Fruit fly (Drosophila melanogaster): ENCODE measurements around the gene salt.
A peak's percentile ranks its signal among the peaks of the same experiment; 100 is the strongest.

salt gene

DNA sequence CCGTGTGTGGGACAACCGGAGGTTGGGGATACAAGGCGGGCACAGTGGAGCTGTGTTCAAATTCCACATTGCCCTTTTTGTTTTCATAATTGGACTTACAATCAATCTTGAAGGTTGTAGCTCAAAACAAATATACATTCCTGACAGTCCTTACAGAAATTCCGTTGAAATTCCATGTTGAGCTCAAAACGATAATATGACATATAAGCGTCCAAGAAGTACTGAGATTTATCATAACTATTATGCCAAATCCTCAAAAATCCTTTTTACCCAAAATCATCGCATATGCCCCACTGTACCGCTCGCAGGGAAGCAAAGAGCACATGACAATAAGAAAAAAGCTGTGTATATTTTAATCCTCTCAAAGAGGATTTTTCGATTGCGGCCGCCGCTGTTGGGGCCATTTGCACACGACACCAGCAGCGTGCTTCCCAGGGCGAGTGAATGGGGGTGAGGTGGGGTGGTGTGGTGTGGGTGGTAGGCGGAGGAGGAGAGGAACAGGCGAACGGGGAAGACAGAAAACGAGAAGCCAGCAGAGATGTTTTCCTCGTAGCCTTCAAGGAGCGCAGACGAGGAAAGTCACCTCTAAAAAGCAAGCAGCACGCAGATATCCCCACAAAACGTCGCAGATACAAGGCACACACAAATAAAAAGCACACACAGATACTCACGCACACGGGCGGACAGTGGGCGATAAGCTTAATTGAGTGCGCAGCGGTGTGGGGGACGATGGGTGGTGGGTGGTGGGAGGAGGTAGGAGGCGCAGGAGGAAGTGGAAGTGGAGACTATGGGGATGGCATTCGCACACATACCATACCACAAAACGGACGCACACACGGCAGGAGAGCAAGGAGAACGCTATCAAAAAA is 37.0 kb downstream of the salt start (continued):
- TF ChIP-seq CoRest (tag; optimal IDR thresholded peaks at IDR 0.05) = peak; percentile 74
- TF ChIP-seq CG34376 (GFP tag; optimal IDR thresholded peaks at IDR 0.05) = peak; percentile 29
- peak; percentile 67 for TF ChIP-seq Atf-2 (GFP tag; optimal IDR thresholded peaks at IDR 0.05)
- TF ChIP-seq Hr3 (GFP tag; optimal IDR thresholded peaks at IDR 0.05) = peak; percentile 6
- peak; percentile 60 for TF ChIP-seq CG1603 (tag; optimal IDR thresholded peaks at IDR 0.05)
- peak; percentile 23 for TF ChIP-seq CG1602 (GFP tag; optimal IDR thresholded peaks at IDR 0.05)
- TF ChIP-seq E2f1 (GFP tag; IDR thresholded peaks at IDR 0.05) = peak; percentile 36; the same call in 1 of the 2 replicates
- TF ChIP-seq CG2202 (tag; optimal IDR thresholded peaks at IDR 0.05) = no peak
- TF ChIP-seq pb (GFP tag; optimal IDR thresholded peaks at IDR 0.05) = peak; percentile 52
- peak; percentile 34 for TF ChIP-seq CG4424 (GFP tag; optimal IDR thresholded peaks at IDR 0.05)
- TF ChIP-seq bbx (GFP tag; IDR thresholded peaks at IDR 0.05; ENCODE audit: partially characterized antibody) = no peak
- TF ChIP-seq CG34422 (GFP tag; IDR thresholded peaks at IDR 0.05) = 0 out of 3 replicates have a peak, but pooled peaks have one; percentile 41
- TF ChIP-seq CG10274 (GFP tag; optimal IDR thresholded peaks at IDR 0.05) = peak; percentile 39
- TF ChIP-seq Nf-YA (GFP tag; IDR thresholded peaks at IDR 0.05) = 0 out of 2 replicates have a peak, but pooled peaks have one; percentile 42
- peak; percentile 45; the same call in 1 of the 2 replicates for TF ChIP-seq ap (GFP tag; IDR thresholded peaks at IDR 0.05)
- TF ChIP-seq ATbp (GFP tag; optimal IDR thresholded peaks at IDR 0.05) = peak; percentile 62
- TF ChIP-seq cg (GFP tag; optimal IDR thresholded peaks at IDR 0.05) = peak; percentile 56
- peak; percentile 64 for TF ChIP-seq Rfx (GFP tag; IDR thresholded peaks at IDR 0.05)
- TF ChIP-seq vvl (GFP tag; IDR thresholded peaks at IDR 0.05) = peak; percentile 38
- peak; percentile 33 for TF ChIP-seq CG12744 (GFP tag; optimal IDR thresholded peaks at IDR 0.05)
- TF ChIP-seq CG33213 (GFP tag; optimal IDR thresholded peaks at IDR 0.05) = peak; percentile 50
- peak; percentile 49 for TF ChIP-seq Bteb2 (GFP tag; optimal IDR thresholded peaks at IDR 0.05)
- peak; percentile 66 for TF ChIP-seq seq (GFP tag; IDR thresholded peaks at IDR 0.05)
- TF ChIP-seq Fer1 (GFP tag; optimal IDR thresholded peaks at IDR 0.05) = peak; percentile 61
- peak; percentile 46 for TF ChIP-seq H2.0 (GFP tag; IDR thresholded peaks at IDR 0.05)
- peak; percentile 47 for TF ChIP-seq kay (GFP tag; optimal IDR thresholded peaks at IDR 0.05)
- no peak for TF ChIP-seq CG11085 (GFP tag; IDR thresholded peaks at IDR 0.05)
- TF ChIP-seq fd96Cb (tag; optimal IDR thresholded peaks at IDR 0.05) = peak; percentile 58
- TF ChIP-seq CG17385 (GFP tag; optimal IDR thresholded peaks at IDR 0.05) = peak; percentile 41
- peak; percentile 82 for TF ChIP-seq crol (GFP tag; IDR thresholded peaks at IDR 0.05)
- TF ChIP-seq CG12071 (GFP tag; optimal IDR thresholded peaks at IDR 0.05) = peak; percentile 47
- TF ChIP-seq Myb (GFP tag; optimal IDR thresholded peaks at IDR 0.05) = peak; percentile 44
- no peak for TF ChIP-seq sima (GFP tag; optimal IDR thresholded peaks at IDR 0.05)
- peak; percentile 79 for TF ChIP-seq CG7839 (tag; optimal IDR thresholded peaks at IDR 0.05)
- TF ChIP-seq Fer3 (tag; optimal IDR thresholded peaks at IDR 0.05) = peak; percentile 57
- peak; percentile 30 for TF ChIP-seq CG6854 (GFP tag; optimal IDR thresholded peaks at IDR 0.05)
- peak; percentile 50; the same call in 2 of the 3 replicates for TF ChIP-seq ci (GFP tag; IDR thresholded peaks at IDR 0.05)
- no peak for TF ChIP-seq fd64A (GFP tag; optimal IDR thresholded peaks at IDR 0.05)
- TF ChIP-seq nom (GFP tag; optimal IDR thresholded peaks at IDR 0.05) = peak; percentile 49
- TF ChIP-seq CG17359 (tag; optimal IDR thresholded peaks at IDR 0.05) = peak; percentile 42
- peak; percentile 77 for TF ChIP-seq dmrt99B (tag; optimal IDR thresholded peaks at IDR 0.05)
- no peak for TF ChIP-seq CG30020 (tag; optimal IDR thresholded peaks at IDR 0.05)
- peak; percentile 34 for TF ChIP-seq CG1647 (GFP tag; optimal IDR thresholded peaks at IDR 0.05)
- TF ChIP-seq CG13775 (GFP tag; optimal IDR thresholded peaks at IDR 0.05) = peak; percentile 51
- TF ChIP-seq jumu (GFP tag; optimal IDR thresholded peaks at IDR 0.05) = peak; percentile 40
- peak; percentile 57 for TF ChIP-seq zfh2 (GFP tag; optimal IDR thresholded peaks at IDR 0.05)
- peak; percentile 43; the same call in 2 of the 3 replicates for TF ChIP-seq jigr1 (GFP tag; IDR thresholded peaks at IDR 0.05)
- no peak for TF ChIP-seq Stat92E (GFP tag; optimal IDR thresholded peaks at IDR 0.05)
- TF ChIP-seq peb (GFP tag; IDR thresholded peaks at IDR 0.05) = no peak

Measured in whole organism, embryonic.